Worm (Caenorhabditis elegans): ENCODE results near the gene C04A11.5.

C04A11.5 gene

ce11 chrX:13663641-13664633, at the start of gene C04A11.5:
TSS of gene C04A11.5 (plus strand) at chrX:13664583.
- TF ChIP-seq unc-62 (GFP tag; optimal IDR thresholded peaks at IDR 0.05) = no peak

- TF ChIP-seq unc-62 (GFP tag; optimal IDR thresholded peaks at IDR 0.05) = no peak
Observed at ce11 chrX:13615181-13615580, 49.2 kb upstream of the C04A11.5 start.

ce11 chrX:13618574-13618973, 45.8 kb upstream of the C04A11.5 start, which contains the start of gene nlp-53:
TSS of gene nlp-53 (plus strand) at chrX:13618874.
- no peak for TF ChIP-seq unc-62 (GFP tag; optimal IDR thresholded peaks at IDR 0.05)

- TF ChIP-seq unc-62 (GFP tag; optimal IDR thresholded peaks at IDR 0.05) = no peak
Observed at ce11 chrX:13621628-13622027, 42.8 kb upstream of the C04A11.5 start, which contains the start of gene Y12A6A.1. TSS of gene Y12A6A.1 (minus strand) at chrX:13621728.

ce11 chrX:13631122-13631672, 33.2 kb upstream of the C04A11.5 start, which contains the start of gene nlg-1:
TSS of gene nlg-1 (minus strand) at chrX:13631172.
- TF ChIP-seq unc-62 (GFP tag; optimal IDR thresholded peaks at IDR 0.05) = no peak

- no peak for TF ChIP-seq unc-62 (GFP tag; optimal IDR thresholded peaks at IDR 0.05)
Observed at ce11 chrX:13632245-13632644, 32.1 kb upstream of the C04A11.5 start.

- TF ChIP-seq unc-62 (GFP tag; optimal IDR thresholded peaks at IDR 0.05) = no peak
Observed at ce11 chrX:13633032-13633431, 31.4 kb upstream of the C04A11.5 start.

- TF ChIP-seq unc-62 (GFP tag; optimal IDR thresholded peaks at IDR 0.05) = no peak
Observed at ce11 chrX:13633876-13634479, 30.4 kb upstream of the C04A11.5 start.

ce11 chrX:13637526-13637925, 26.9 kb upstream of the C04A11.5 start:
- TF ChIP-seq unc-62 (GFP tag; optimal IDR thresholded peaks at IDR 0.05) = no peak

- no peak for TF ChIP-seq unc-62 (GFP tag; optimal IDR thresholded peaks at IDR 0.05)
Observed at ce11 chrX:13638351-13638958, 25.9 kb upstream of the C04A11.5 start.

ce11 chrX:13639577-13639976, 24.8 kb upstream of the C04A11.5 start, which contains the start of gene twk-20:
TSS of gene twk-20 (plus strand) at chrX:13639877.
- no peak for TF ChIP-seq unc-62 (GFP tag; optimal IDR thresholded peaks at IDR 0.05)

- no peak for TF ChIP-seq unc-62 (GFP tag; optimal IDR thresholded peaks at IDR 0.05)
Observed at ce11 chrX:13644884-13645283, 19.5 kb upstream of the C04A11.5 start.

- no peak for TF ChIP-seq unc-62 (GFP tag; optimal IDR thresholded peaks at IDR 0.05)
Observed at ce11 chrX:13646798-13647197, 17.6 kb upstream of the C04A11.5 start, which contains the start of gene acr-9. TSS of gene acr-9 (minus strand) at chrX:13646898.

ce11 chrX:13647305-13647704, 17.1 kb upstream of the C04A11.5 start, which contains the start of gene C40C9.3:
TSS of gene C40C9.3 (plus strand) at chrX:13647605.
- TF ChIP-seq unc-62 (GFP tag; optimal IDR thresholded peaks at IDR 0.05) = no peak

- no peak for TF ChIP-seq unc-62 (GFP tag; optimal IDR thresholded peaks at IDR 0.05)
Observed at ce11 chrX:13650799-13651198, 13.6 kb upstream of the C04A11.5 start, which contains the start of gene C40C9.4. TSS of gene C40C9.4 (plus strand) at chrX:13651099.

- no peak for TF ChIP-seq unc-62 (GFP tag; optimal IDR thresholded peaks at IDR 0.05)
Observed at ce11 chrX:13653573-13653972, 10.8 kb upstream of the C04A11.5 start.

All from whole organism, dauer.